Worm (Caenorhabditis elegans): ENCODE data around the gene epn-1.

epn-1 gene

DNA sequence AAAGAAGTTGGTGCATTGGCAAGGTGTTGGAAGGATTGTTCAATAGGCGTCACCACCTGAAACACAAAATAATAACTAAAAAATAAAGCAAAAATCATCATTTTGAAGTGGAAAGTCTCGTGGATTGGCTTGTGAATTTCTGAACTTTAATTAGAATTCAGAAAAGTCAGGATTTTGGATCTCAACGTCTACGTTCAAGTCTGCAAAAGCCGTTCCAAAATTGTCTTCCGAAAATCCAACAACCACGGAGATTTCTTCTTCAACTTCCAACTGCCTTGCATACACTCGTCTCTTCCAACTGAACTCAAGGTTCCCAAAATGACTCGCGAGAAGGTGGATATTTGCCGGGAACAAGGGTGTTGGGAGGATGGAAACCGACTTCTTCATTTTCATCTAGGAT is 47.4 kb upstream of the epn-1 start, which contains the start of gene C27C12.3:
Gene C27C12.3, minus strand, starts transcription at position 101 of the 400 bp plus-strand sequence.
- TF ChIP-seq mdl-1 (tag; optimal IDR thresholded peaks at IDR 0.05) (no peak), ceh-9 (tag; optimal IDR thresholded peaks at IDR 0.05) (no peak), pqm-1 (tag; optimal IDR thresholded peaks at IDR 0.05) (no peak), nfya-1 (tag; optimal IDR thresholded peaks at IDR 0.05; ENCODE audit: insufficient read depth) (no peak)

DNA sequence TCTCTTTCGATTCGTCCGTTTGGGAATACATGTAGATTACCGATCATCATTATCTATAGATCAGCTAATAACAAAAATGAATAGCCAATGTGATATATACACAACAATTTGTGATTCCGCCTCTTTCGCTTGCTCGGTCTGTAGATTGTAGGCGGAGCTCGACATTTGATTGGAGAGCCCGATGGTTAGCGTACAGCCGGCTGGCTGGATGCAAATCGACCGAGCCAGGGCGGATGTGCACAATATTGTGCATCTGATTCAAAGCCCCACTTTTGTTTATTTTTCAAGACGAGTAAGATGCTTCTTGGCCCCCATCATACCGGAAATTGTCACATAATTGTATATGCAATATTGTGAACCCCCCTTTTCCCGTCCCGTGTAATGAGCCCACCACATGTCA is 43.4 kb upstream of the epn-1 start, which contains the start of gene dmd-4:
Gene dmd-4, minus strand, starts transcription at position 101 of the 400 bp plus-strand sequence.
- TF ChIP-seq nhr-67 (tag; optimal IDR thresholded peaks at IDR 0.05) (no peak), nhr-43 (tag; optimal IDR thresholded peaks at IDR 0.05; ENCODE audit: poor library complexity, severe bottlenecking) (no peak), ztf-4 (tag; optimal IDR thresholded peaks at IDR 0.05) (no peak), nhr-237 (tag; optimal IDR thresholded peaks at IDR 0.05) (no peak)

DNA sequence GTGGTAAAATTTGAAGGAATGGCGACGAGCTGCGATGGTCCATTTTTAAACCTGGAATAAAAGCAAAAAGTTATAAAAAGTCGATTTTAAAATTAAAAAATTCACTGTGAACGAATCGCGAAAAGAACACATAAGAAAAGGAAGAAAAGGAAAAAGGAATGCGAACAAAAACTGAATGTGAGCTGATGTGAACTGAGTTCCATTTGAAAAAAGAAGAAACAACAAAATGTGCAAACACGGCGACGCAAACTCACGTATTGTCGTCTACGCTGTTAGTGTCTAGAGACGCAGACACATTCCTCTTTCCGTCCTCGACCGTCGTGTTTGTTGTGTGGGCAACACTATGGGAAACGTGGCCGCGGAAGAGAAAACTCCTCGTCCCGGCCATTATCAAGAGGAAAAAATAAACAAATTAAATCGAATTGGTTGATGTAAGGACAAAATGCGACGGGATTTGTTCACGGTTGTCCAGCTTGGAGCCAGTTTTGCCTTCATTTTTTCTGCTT is 35.5 kb upstream of the epn-1 start, which contains the start of the genes C27C12.1 and C27C12.4:
Gene C27C12.1, minus strand, starts transcription at position 51 of the 506 bp plus-strand sequence.
Gene C27C12.4, plus strand, starts transcription at position 375 of the 506 bp plus-strand sequence.
- TF ChIP-seq tbx-2 (tag; optimal IDR thresholded peaks at IDR 0.05) (peak; percentile 78), nfya-1 (tag; optimal IDR thresholded peaks at IDR 0.05; ENCODE audit: insufficient read depth) (peak; percentile 90), nhr-43 (tag; optimal IDR thresholded peaks at IDR 0.05; ENCODE audit: poor library complexity, severe bottlenecking) (peak; percentile 85), lsy-12 (tag; optimal IDR thresholded peaks at IDR 0.05) (peak; percentile 57), snpc-4 (tag; optimal IDR thresholded peaks at IDR 0.05) (peak; percentile 89), nhr-67 (tag; optimal IDR thresholded peaks at IDR 0.05) (no peak), jun-1 (tag; optimal IDR thresholded peaks at IDR 0.05) (peak; percentile 75), daf-12 (tag; optimal IDR thresholded peaks at IDR 0.05) (no peak), elt-1 (tag; optimal IDR thresholded peaks at IDR 0.05) (peak; percentile 35), zag-1 (tag; optimal IDR thresholded peaks at IDR 0.05) (peak; percentile 8), nhr-12 (tag; optimal IDR thresholded peaks at IDR 0.05) (no peak), elt-2 (tag; optimal IDR thresholded peaks at IDR 0.05) (peak; percentile 67), ZK546.5 (tag; optimal IDR thresholded peaks at IDR 0.05) (no peak), nhr-77 (tag; optimal IDR thresholded peaks at IDR 0.05) (no peak), sea-2 (GFP tag; optimal IDR thresholded peaks at IDR 0.05) (no peak), nhr-76 (tag; optimal IDR thresholded peaks at IDR 0.05) (no peak), nhr-25 (tag; optimal IDR thresholded peaks at IDR 0.05) (peak; percentile 91), aly-2 (tag; optimal IDR thresholded peaks at IDR 0.05) (no peak), fos-1 (tag; optimal IDR thresholded peaks at IDR 0.05) (no peak), elt-3 (tag; optimal IDR thresholded peaks at IDR 0.05) (no peak), lin-15B (tag; optimal IDR thresholded peaks at IDR 0.05) (peak; percentile 87), fkh-10 (GFP tag; optimal IDR thresholded peaks at IDR 0.05) (peak; percentile 67), hmg-11 (tag; optimal IDR thresholded peaks at IDR 0.05) (peak; percentile 95), unc-39 (tag; optimal IDR thresholded peaks at IDR 0.05) (no peak), pqm-1 (tag; optimal IDR thresholded peaks at IDR 0.05) (no peak), egl-27 (tag; optimal IDR thresholded peaks at IDR 0.05) (peak; percentile 14), nhr-11 (tag; optimal IDR thresholded peaks at IDR 0.05) (peak; percentile 20), R02D3.7 (tag; optimal IDR thresholded peaks at IDR 0.05) (peak; percentile 68), ama-1 (optimal IDR thresholded peaks at IDR 0.05) (peak; percentile 44), unc-62 (GFP tag; optimal IDR thresholded peaks at IDR 0.05) (no peak), nhr-237 (tag; optimal IDR thresholded peaks at IDR 0.05) (no peak), nhr-23 (tag; optimal IDR thresholded peaks at IDR 0.05) (peak; percentile 93), ztf-11 (tag; optimal IDR thresholded peaks at IDR 0.05) (no peak), ceh-28 (tag; optimal IDR thresholded peaks at IDR 0.05) (peak; percentile 82), mml-1 (tag; optimal IDR thresholded peaks at IDR 0.05) (no peak), pha-4 (tag; optimal IDR thresholded peaks at IDR 0.05) (peak; percentile 95), eor-1 (tag; optimal IDR thresholded peaks at IDR 0.05) (no peak), ceh-82 (tag; optimal IDR thresholded peaks at IDR 0.05) (peak; percentile 69), mdl-1 (tag; optimal IDR thresholded peaks at IDR 0.05) (no peak), fkh-2 (tag; optimal IDR thresholded peaks at IDR 0.05) (peak; percentile 22), ztf-4 (tag; optimal IDR thresholded peaks at IDR 0.05) (peak; percentile 34), lin-39 (tag; optimal IDR thresholded peaks at IDR 0.05) (peak; percentile 82), egl-5 (tag; optimal IDR thresholded peaks at IDR 0.05) (peak; percentile 51), skn-1 (tag; optimal IDR thresholded peaks at IDR 0.05) (peak; percentile 87), ceh-16 (tag; optimal IDR thresholded peaks at IDR 0.05) (no peak), nhr-28 (tag; optimal IDR thresholded peaks at IDR 0.05) (no peak), ceh-9 (tag; optimal IDR thresholded peaks at IDR 0.05) (no peak)

Measured in whole organism, L3 larva.